Worm (Caenorhabditis elegans): ENCODE data around the gene pes-5.

ce11 chrII:11859833-11860232 lies 30.0 kb upstream of the pes-5 start:
- no peak for TF ChIP-seq daf-16 (GFP tag; optimal IDR thresholded peaks at IDR 0.05)
- peak; percentile 49 for TF ChIP-seq daf-16 (tag; optimal IDR thresholded peaks at IDR 0.05)
- TF ChIP-seq pha-4 (GFP tag; IDR thresholded peaks at IDR 0.05): no peak
- no peak for TF ChIP-seq pha-4 (tag; optimal IDR thresholded peaks at IDR 0.05)
- no peak for TF ChIP-seq fos-1 (tag; optimal IDR thresholded peaks at IDR 0.05)
- no peak for TF ChIP-seq nhr-76 (tag; optimal IDR thresholded peaks at IDR 0.05)
- no peak for TF ChIP-seq unc-130 (GFP tag; optimal IDR thresholded peaks at IDR 0.05)
- TF ChIP-seq duxl-1 (tag; optimal IDR thresholded peaks at IDR 0.05; ENCODE audit: poor library complexity): no peak
- no peak for TF ChIP-seq mdl-1 (tag; optimal IDR thresholded peaks at IDR 0.05)
